Fruit fly (Drosophila melanogaster): Measurements from ENCODE around the gene Sirt7.
A peak's percentile ranks its signal among the peaks of the same experiment; 100 is the strongest.

Sirt7 gene

DNA sequence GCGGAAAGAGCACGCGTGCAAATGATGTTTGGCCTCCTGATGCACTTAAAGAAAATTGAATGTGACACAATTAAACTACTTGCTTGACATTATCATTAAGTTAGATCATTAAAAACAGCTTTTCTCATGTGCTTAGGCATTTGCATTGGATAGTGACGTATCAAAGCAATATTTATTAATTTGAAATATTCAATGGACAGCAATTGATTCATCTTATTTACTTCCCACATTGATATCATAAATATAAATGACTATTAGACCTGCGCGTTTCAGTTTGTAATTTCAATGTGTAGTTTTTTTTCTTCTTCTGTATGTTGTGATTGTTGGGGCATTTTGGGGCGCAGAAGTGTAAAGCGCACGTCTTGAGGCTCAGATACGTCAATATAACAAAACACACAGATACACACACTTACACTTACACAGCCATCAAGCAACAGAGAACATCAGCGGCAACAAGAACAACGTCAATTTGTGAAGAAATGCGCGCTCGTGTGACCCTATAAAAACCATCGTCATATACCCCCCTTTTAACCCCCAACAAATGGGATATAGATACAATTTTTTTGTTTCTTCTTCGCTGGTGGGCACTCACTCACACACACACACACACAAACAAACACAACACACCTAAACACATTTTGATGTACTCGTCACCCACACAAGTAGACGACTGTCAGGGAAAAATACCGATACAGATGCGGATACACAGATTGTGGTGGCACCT lies 33.4 kb downstream of the Sirt7 start (continued):
- TF ChIP-seq gfzf (GFP tag; optimal IDR thresholded peaks at IDR 0.05) (no peak), ind (GFP tag; optimal IDR thresholded peaks at IDR 0.05) (peak; percentile 70), Max (GFP tag; optimal IDR thresholded peaks at IDR 0.05) (peak; percentile 65), rib (GFP tag; IDR thresholded peaks at IDR 0.05) (no peak), CG9876 (GFP tag; optimal IDR thresholded peaks at IDR 0.05) (no peak), CoRest (tag; optimal IDR thresholded peaks at IDR 0.05) (peak; percentile 74), al (GFP tag; IDR thresholded peaks at IDR 0.05) (0 out of 2 replicates have a peak, but pooled peaks have one; percentile 28), Dfd (GFP tag; optimal IDR thresholded peaks at IDR 0.05) (no peak), mld (GFP tag; IDR thresholded peaks at IDR 0.05; ENCODE audit: partially characterized antibody) (no peak), tio (GFP tag; optimal IDR thresholded peaks at IDR 0.05) (peak; percentile 71), Gsc (GFP tag; IDR thresholded peaks at IDR 0.05) (no peak), sob (GFP tag; IDR thresholded peaks at IDR 0.05) (no peak), MESR4 (GFP tag; optimal IDR thresholded peaks at IDR 0.05) (no peak), CG1792 (GFP tag; optimal IDR thresholded peaks at IDR 0.05) (no peak), CG11456 (GFP tag; IDR thresholded peaks at IDR 0.05) (0 out of 3 replicates have a peak, but pooled peaks have one; percentile 48), CG16863 (GFP tag; optimal IDR thresholded peaks at IDR 0.05) (peak; percentile 16), CG15269 (tag; optimal IDR thresholded peaks at IDR 0.05) (peak; percentile 77), kni (GFP tag; optimal IDR thresholded peaks at IDR 0.05) (peak; percentile 72), vfl (GFP tag; optimal IDR thresholded peaks at IDR 0.05) (no peak), CG3065 (GFP tag; optimal IDR thresholded peaks at IDR 0.05) (peak; percentile 62), salm (tag; optimal IDR thresholded peaks at IDR 0.05) (no peak), crp (GFP tag; optimal IDR thresholded peaks at IDR 0.05) (peak in 1 of 2 experiments; percentile 10), CG31441 (GFP tag; IDR thresholded peaks at IDR 0.05) (peak; percentile 77), CHES-1-like (GFP tag; optimal IDR thresholded peaks at IDR 0.05) (peak; percentile 39), lilli (GFP tag; optimal IDR thresholded peaks at IDR 0.05) (peak; percentile 68), caup (GFP tag; optimal IDR thresholded peaks at IDR 0.05; ENCODE audit: severe bottlenecking) (peak; percentile 54), MTF-1 (GFP tag; optimal IDR thresholded peaks at IDR 0.05; ENCODE audit: borderline replicate concordance) (peak; percentile 5), Rx (GFP tag; IDR thresholded peaks at IDR 0.05) (peak; percentile 51; the same call in 1 of the 2 replicates), grn (GFP tag; optimal IDR thresholded peaks at IDR 0.05) (no peak), E2f1 (GFP tag; IDR thresholded peaks at IDR 0.05) (peak; percentile 55; the same call in 1 of the 2 replicates), ranshi (GFP tag; IDR thresholded peaks at IDR 0.05) (peak; percentile 62; the same call in 1 of the 2 replicates), wor (GFP tag; IDR thresholded peaks at IDR 0.05) (peak; percentile 47), CG12942 (GFP tag; optimal IDR thresholded peaks at IDR 0.05) (peak; percentile 41), CG17186 (GFP tag; optimal IDR thresholded peaks at IDR 0.05) (peak; percentile 27), zen (tag; optimal IDR thresholded peaks at IDR 0.05) (peak; percentile 45), CG3847 (GFP tag; IDR thresholded peaks at IDR 0.05) (peak; percentile 57), CG9727 (GFP tag; optimal IDR thresholded peaks at IDR 0.05) (peak; percentile 76), HmgD (GFP tag; optimal IDR thresholded peaks at IDR 0.05) (no peak), CG6689 (GFP tag; IDR thresholded peaks at IDR 0.05) (peak; percentile 73), pan (optimal IDR thresholded peaks at IDR 0.05) (no peak), pan (GFP tag; optimal IDR thresholded peaks at IDR 0.05 in 1 of 2, IDR thresholded peaks at IDR 0.05 in 1 of 2) (peak in 1 of 2 experiments; percentile 68), ab (GFP tag; optimal IDR thresholded peaks at IDR 0.05) (no peak), CG6791 (GFP tag; IDR thresholded peaks at IDR 0.05; ENCODE audit: partially characterized antibody) (no peak), bab2 (GFP tag; optimal IDR thresholded peaks at IDR 0.05) (peak; percentile 64), CG7745 (tag; optimal IDR thresholded peaks at IDR 0.05) (no peak), CG12071 (GFP tag; optimal IDR thresholded peaks at IDR 0.05) (peak; percentile 49), CG17612 (GFP tag; IDR thresholded peaks at IDR 0.05) (no peak), ro (GFP tag; IDR thresholded peaks at IDR 0.05) (no peak), ham (GFP tag; IDR thresholded peaks at IDR 0.05) (no peak), CG18599 (GFP tag; optimal IDR thresholded peaks at IDR 0.05) (peak; percentile 82)

Data from whole organism, embryonic.